Worm (Caenorhabditis elegans): ENCODE measurements around the gene srx-114.

The srx-114 gene

ce11 chrII:5389831-5390323, 43.1 kb downstream of the srx-114 start, which contains the start of gene ndx-6 (continued):
- peak; percentile 35; the same call in 1 of the 2 replicates for TF ChIP-seq madf-9 (GFP tag; conservative IDR thresholded peaks at IDR 0.05)
- TF ChIP-seq nhr-48 (tag; optimal IDR thresholded peaks at IDR 0.05), result peak; percentile 67
- no peak for TF ChIP-seq lin-39 (tag; optimal IDR thresholded peaks at IDR 0.05)
- peak; percentile 62; the same call in 1 of the 2 replicates for TF ChIP-seq arid-1 (GFP tag; conservative IDR thresholded peaks at IDR 0.05)
- no peak for TF ChIP-seq lin-1 (GFP tag; IDR thresholded peaks at IDR 0.05)
- TF ChIP-seq nhr-11 (tag; optimal IDR thresholded peaks at IDR 0.05), result peak; percentile 71
- TF ChIP-seq nhr-6 (tag; optimal IDR thresholded peaks at IDR 0.05), result peak; percentile 61
- no peak for TF ChIP-seq ceh-82 (tag; optimal IDR thresholded peaks at IDR 0.05)
- TF ChIP-seq snpc-1.2 (GFP tag; IDR thresholded peaks at IDR 0.05), result no peak
- peak; percentile 57 for TF ChIP-seq mxl-3 (GFP tag; optimal IDR thresholded peaks at IDR 0.05)
- TF ChIP-seq nhr-10 (tag; optimal IDR thresholded peaks at IDR 0.05), result no peak
- no peak for TF ChIP-seq mxl-2 (GFP tag; conservative IDR thresholded peaks at IDR 0.05)
- no peak for TF ChIP-seq saeg-2 (GFP tag; IDR thresholded peaks at IDR 0.05)
- peak; percentile 85 for TF ChIP-seq dve-1 (tag; optimal IDR thresholded peaks at IDR 0.05; ENCODE audit: insufficient read depth)
- TF ChIP-seq daf-19 (GFP tag; conservative IDR thresholded peaks at IDR 0.05), result peak; percentile 53; the same call in 1 of the 2 replicates
- no peak for TF ChIP-seq unc-39 (tag; optimal IDR thresholded peaks at IDR 0.05)
- TF ChIP-seq aly-2 (tag; optimal IDR thresholded peaks at IDR 0.05), result no peak
- peak in 1 of 2 experiments; percentile 89 for TF ChIP-seq unc-62 (GFP tag; optimal IDR thresholded peaks at IDR 0.05 in 1 of 2)
- no peak for TF ChIP-seq unc-62 (tag; optimal IDR thresholded peaks at IDR 0.05)
- no peak for TF ChIP-seq daf-16 (GFP tag; optimal IDR thresholded peaks at IDR 0.05)
- TF ChIP-seq daf-16 (tag; optimal IDR thresholded peaks at IDR 0.05), result peak; percentile 47
- TF ChIP-seq nhr-77 (tag; optimal IDR thresholded peaks at IDR 0.05), result peak; percentile 88
- TF ChIP-seq nhr-41 (GFP tag; IDR thresholded peaks at IDR 0.05), result no peak
- TF ChIP-seq cey-2 (tag; optimal IDR thresholded peaks at IDR 0.05; ENCODE audit: borderline replicate concordance, insufficient read depth), result no peak
- no peak for TF ChIP-seq ceh-62 (tag; optimal IDR thresholded peaks at IDR 0.05)
- TF ChIP-seq zip-11 (GFP tag; IDR thresholded peaks at IDR 0.05), result no peak
- TF ChIP-seq lsy-2 (tag; optimal IDR thresholded peaks at IDR 0.05), result peak; percentile 73 to 94
- TF ChIP-seq mdt-29 (GFP tag; IDR thresholded peaks at IDR 0.05), result no peak
- TF ChIP-seq nhr-42 (GFP tag; IDR thresholded peaks at IDR 0.05), result 0 out of 2 replicates have a peak, but pooled peaks have one; percentile 64
- TF ChIP-seq Y48G9A.11 (GFP tag; IDR thresholded peaks at IDR 0.05), result no peak
- no peak for TF ChIP-seq F44E2.7 (GFP tag; IDR thresholded peaks at IDR 0.05)
- TF ChIP-seq lin-15B (tag; optimal IDR thresholded peaks at IDR 0.05), result peak; percentile 22
- TF ChIP-seq nhr-25 (tag; optimal IDR thresholded peaks at IDR 0.05; ENCODE audit: borderline replicate concordance, insufficient read depth), result peak; percentile 76
- peak; percentile 42 for TF ChIP-seq aha-1 (tag)
- TF ChIP-seq lim-7 (GFP tag; IDR thresholded peaks at IDR 0.05), result no peak
- no peak for TF ChIP-seq ces-1 (GFP tag; optimal IDR thresholded peaks at IDR 0.05)
- no peak for TF ChIP-seq R02D3.7 (tag; optimal IDR thresholded peaks at IDR 0.05)
- TF ChIP-seq rbr-2 (tag; optimal IDR thresholded peaks at IDR 0.05), result peak; percentile 75
- no peak for TF ChIP-seq snpc-4 (tag; optimal IDR thresholded peaks at IDR 0.05)
- no peak for TF ChIP-seq madf-5 (GFP tag; IDR thresholded peaks at IDR 0.05)
- TF ChIP-seq daf-12 (tag; optimal IDR thresholded peaks at IDR 0.05), result no peak
- TF ChIP-seq nhr-76 (tag; optimal IDR thresholded peaks at IDR 0.05), result no peak
- no peak for TF ChIP-seq tra-1 (GFP tag; IDR thresholded peaks at IDR 0.05)
- no peak for TF ChIP-seq ZK546.5 (tag; optimal IDR thresholded peaks at IDR 0.05)
- TF ChIP-seq lin-13 (GFP tag; optimal IDR thresholded peaks at IDR 0.05), result peak; percentile 64
- TF ChIP-seq pqm-1 (tag; optimal IDR thresholded peaks at IDR 0.05), result no peak
- TF ChIP-seq egl-43 (GFP tag; IDR thresholded peaks at IDR 0.05), result peak; percentile 24; the same call in 1 of the 2 replicates
- peak; percentile 71 for TF ChIP-seq hmg-1.1 (GFP tag; IDR thresholded peaks at IDR 0.05)
- TF ChIP-seq dmd-8 (GFP tag; IDR thresholded peaks at IDR 0.05), result no peak
- TF ChIP-seq dmd-9 (GFP tag; IDR thresholded peaks at IDR 0.05), result 0 out of 2 replicates have a peak, but pooled peaks have one; percentile 42
- peak; percentile 74 for TF ChIP-seq T26A8.4 (GFP tag; IDR thresholded peaks at IDR 0.05)
- no peak for TF ChIP-seq Y105C5A.15 (GFP tag; IDR thresholded peaks at IDR 0.05)
